Fruit fly (Drosophila melanogaster): ENCODE results near the gene CG43246.
A peak's percentile ranks its signal among the peaks of the same experiment; 100 is the strongest.

Gene CG43246

dm6 chr3L:14543971-14544655 is 7.7 kb downstream of the CG43246 start (continued):
- TF ChIP-seq Hnf4 (GFP tag; optimal IDR thresholded peaks at IDR 0.05) = peak; percentile 35
- peak; percentile 44 for TF ChIP-seq br (GFP tag; optimal IDR thresholded peaks at IDR 0.05)
- TF ChIP-seq OdsH (GFP tag; optimal IDR thresholded peaks at IDR 0.05) = peak; percentile 43

dm6 chr3L:14544987-14545943 is 8.8 kb downstream of the CG43246 start:
- no peak for TF ChIP-seq CG32264 (GFP tag; optimal IDR thresholded peaks at IDR 0.05)
- no peak for TF ChIP-seq usp (GFP tag; optimal IDR thresholded peaks at IDR 0.05)
- no peak for TF ChIP-seq jim (GFP tag; optimal IDR thresholded peaks at IDR 0.05)
- TF ChIP-seq tai (GFP tag; optimal IDR thresholded peaks at IDR 0.05) = no peak
- peak; percentile 47 for TF ChIP-seq fru (GFP tag; optimal IDR thresholded peaks at IDR 0.05)
- peak; percentile 9 for TF ChIP-seq psq (GFP tag; optimal IDR thresholded peaks at IDR 0.05)
- TF ChIP-seq Hr83 (GFP tag; optimal IDR thresholded peaks at IDR 0.05; ENCODE audit: poor library complexity, severe bottlenecking) = no peak
- no peak for TF ChIP-seq dl (GFP tag; optimal IDR thresholded peaks at IDR 0.05; ENCODE audit: insufficient read depth in 1 of 2, partially characterized antibody in 2 of 2)
- no peak for TF ChIP-seq woc (GFP tag; optimal IDR thresholded peaks at IDR 0.05)
- TF ChIP-seq dsf (GFP tag; optimal IDR thresholded peaks at IDR 0.05; ENCODE audit: borderline replicate concordance) = no peak
- TF ChIP-seq Abd-B (GFP tag; optimal IDR thresholded peaks at IDR 0.05) = no peak
- TF ChIP-seq h (GFP tag; optimal IDR thresholded peaks at IDR 0.05) = peak; percentile 15
- no peak for TF ChIP-seq br (GFP tag; optimal IDR thresholded peaks at IDR 0.05)
- no peak for TF ChIP-seq Vsx2 (GFP tag; optimal IDR thresholded peaks at IDR 0.05; ENCODE audit: partially characterized antibody)
- no peak for TF ChIP-seq Dfd (GFP tag; optimal IDR thresholded peaks at IDR 0.05)
- TF ChIP-seq dmrt93B (GFP tag; optimal IDR thresholded peaks at IDR 0.05) = peak; percentile 19
- peak in 1 of 2 experiments; percentile 32 for TF ChIP-seq foxo (GFP tag; optimal IDR thresholded peaks at IDR 0.05)
- no peak for TF ChIP-seq Dif (GFP tag; optimal IDR thresholded peaks at IDR 0.05; ENCODE audit: partially characterized antibody)
- TF ChIP-seq Rel (GFP tag; optimal IDR thresholded peaks at IDR 0.05) = no peak
- no peak for TF ChIP-seq Rel (tag; optimal IDR thresholded peaks at IDR 0.05)
- TF ChIP-seq Myc (optimal IDR thresholded peaks at IDR 0.05) = no peak
- peak; percentile 29 for TF ChIP-seq rgr (GFP tag; optimal IDR thresholded peaks at IDR 0.05)

- TF ChIP-seq pan (optimal IDR thresholded peaks at IDR 0.05) = no peak
- TF ChIP-seq Hr83 (GFP tag; optimal IDR thresholded peaks at IDR 0.05; ENCODE audit: poor library complexity, severe bottlenecking) = no peak
- no peak for TF ChIP-seq woc (GFP tag; optimal IDR thresholded peaks at IDR 0.05)
- TF ChIP-seq dmrt93B (GFP tag; optimal IDR thresholded peaks at IDR 0.05) = no peak
- no peak for TF ChIP-seq fru (GFP tag; optimal IDR thresholded peaks at IDR 0.05)
- TF ChIP-seq Vsx2 (GFP tag; optimal IDR thresholded peaks at IDR 0.05; ENCODE audit: partially characterized antibody) = no peak
- no peak for TF ChIP-seq Myc (optimal IDR thresholded peaks at IDR 0.05)
- TF ChIP-seq Dif (GFP tag; optimal IDR thresholded peaks at IDR 0.05; ENCODE audit: partially characterized antibody) = no peak
- TF ChIP-seq Rel (GFP tag; optimal IDR thresholded peaks at IDR 0.05) = no peak
- no peak for TF ChIP-seq Rel (tag; optimal IDR thresholded peaks at IDR 0.05)
- TF ChIP-seq lola (GFP tag; optimal IDR thresholded peaks at IDR 0.05) = no peak
- TF ChIP-seq Hnf4 (GFP tag; optimal IDR thresholded peaks at IDR 0.05) = no peak
- no peak for TF ChIP-seq Hr78 (GFP tag; optimal IDR thresholded peaks at IDR 0.05)
Observed at dm6 chr3L:14546918-14547533, 10.6 kb downstream of the CG43246 start.

- TF ChIP-seq Rel (GFP tag; optimal IDR thresholded peaks at IDR 0.05) (no peak), Rel (tag; optimal IDR thresholded peaks at IDR 0.05) (peak; percentile 27), OdsH (GFP tag; optimal IDR thresholded peaks at IDR 0.05) (no peak), h (GFP tag; optimal IDR thresholded peaks at IDR 0.05) (peak; percentile 31)
Observed at dm6 chr3L:14547811-14548765, 11.7 kb downstream of the CG43246 start.

All from whole organism, wandering third instar larva.